Fruit fly (Drosophila melanogaster): ENCODE results near the gene CG44774.

CG44774 gene

DNA sequence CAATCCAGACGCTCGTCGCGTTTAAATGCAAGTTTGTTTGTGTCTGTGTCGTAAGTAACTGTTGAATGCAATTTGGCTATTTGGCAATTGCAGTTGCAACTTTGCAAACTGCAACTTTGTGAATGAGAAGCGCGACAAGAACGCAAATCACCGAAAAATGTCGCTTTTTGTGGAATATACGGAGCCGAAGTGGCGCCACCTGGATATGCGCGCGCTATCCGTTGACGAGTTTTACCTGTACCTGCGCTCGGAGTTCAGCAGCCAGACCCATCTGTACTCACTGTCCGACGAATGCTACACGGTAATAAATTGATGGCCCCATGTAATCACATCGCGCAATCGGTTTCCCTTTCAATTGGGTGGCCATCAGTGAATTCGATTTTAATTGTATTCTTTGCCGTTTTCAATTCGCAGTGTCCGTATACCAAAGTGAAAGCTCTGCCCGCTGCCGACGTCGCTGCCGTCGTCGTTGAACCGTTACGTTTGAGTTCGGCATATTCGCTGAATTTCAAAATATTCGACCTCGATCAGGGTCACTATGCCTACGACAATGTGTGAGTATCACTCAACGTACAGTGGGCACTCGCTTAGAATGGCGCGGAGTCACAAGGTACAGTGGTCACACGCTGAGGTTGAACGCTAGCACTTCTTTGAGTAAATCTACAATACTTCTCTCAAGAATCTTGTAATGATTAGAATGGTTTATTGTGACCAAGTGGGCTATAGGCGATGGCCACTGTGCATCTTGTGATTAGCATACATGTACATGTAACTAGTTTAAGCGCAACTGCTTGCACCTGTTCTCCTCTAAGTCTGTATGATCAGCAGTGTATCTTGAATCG, 18.6 kb downstream of the CG44774 start (continued):
- TF ChIP-seq hth (optimal IDR thresholded peaks at IDR 0.05), result no peak
- peak; percentile 74 for TF ChIP-seq Bteb2 (GFP tag; optimal IDR thresholded peaks at IDR 0.05)
- peak; percentile 80 for TF ChIP-seq PHDP (tag; optimal IDR thresholded peaks at IDR 0.05)
- peak; percentile 83 for TF ChIP-seq ara (GFP tag; IDR thresholded peaks at IDR 0.05)
- no peak for TF ChIP-seq CG34224 (GFP tag; IDR thresholded peaks at IDR 0.05; ENCODE audit: partially characterized antibody)
- peak; percentile 44 for TF ChIP-seq CG5180 (GFP tag; optimal IDR thresholded peaks at IDR 0.05)
- TF ChIP-seq Oaz (GFP tag; IDR thresholded peaks at IDR 0.05), result peak; percentile 79
- peak; percentile 88 for TF ChIP-seq CG10366 (GFP tag; IDR thresholded peaks at IDR 0.05)
- peak; percentile 86 for TF ChIP-seq CG14667 (GFP tag; IDR thresholded peaks at IDR 0.05)
- peak; percentile 18; the same call in 1 of the 2 replicates for TF ChIP-seq CG4360 (GFP tag; IDR thresholded peaks at IDR 0.05)
- TF ChIP-seq CG5245 (GFP tag; optimal IDR thresholded peaks at IDR 0.05), result peak; percentile 71
- TF ChIP-seq Xbp1 (GFP tag; optimal IDR thresholded peaks at IDR 0.05), result peak; percentile 88
- peak; percentile 58 for TF ChIP-seq CG8388 (GFP tag; optimal IDR thresholded peaks at IDR 0.05)
- TF ChIP-seq CG4820 (GFP tag; optimal IDR thresholded peaks at IDR 0.05), result peak; percentile 74
- TF ChIP-seq Bdp1 (GFP tag; optimal IDR thresholded peaks at IDR 0.05), result peak; percentile 57
- TF ChIP-seq CG18262 (tag; optimal IDR thresholded peaks at IDR 0.05), result peak; percentile 63
- TF ChIP-seq CG17912 (GFP tag; optimal IDR thresholded peaks at IDR 0.05), result no peak
- TF ChIP-seq CG34376 (GFP tag; optimal IDR thresholded peaks at IDR 0.05), result peak; percentile 1
- no peak for TF ChIP-seq HLHmδ (GFP tag; optimal IDR thresholded peaks at IDR 0.05)
- peak; percentile 53 for TF ChIP-seq CG4707 (GFP tag; optimal IDR thresholded peaks at IDR 0.05)
- no peak for TF ChIP-seq Dll (GFP tag; IDR thresholded peaks at IDR 0.05; ENCODE audit: partially characterized antibody)
- TF ChIP-seq emc (GFP tag; optimal IDR thresholded peaks at IDR 0.05), result peak; percentile 71
- peak; percentile 91 for TF ChIP-seq Mrtf (GFP tag; IDR thresholded peaks at IDR 0.05)
- TF ChIP-seq CG16815 (GFP tag; optimal IDR thresholded peaks at IDR 0.05), result peak; percentile 69
- peak; percentile 51 for TF ChIP-seq Mes4 (GFP tag; optimal IDR thresholded peaks at IDR 0.05)
- TF ChIP-seq tio (GFP tag; optimal IDR thresholded peaks at IDR 0.05), result no peak
- no peak for TF ChIP-seq Doc3 (GFP tag; IDR thresholded peaks at IDR 0.05; ENCODE audit: partially characterized antibody)
- TF ChIP-seq CG14014 (GFP tag; IDR thresholded peaks at IDR 0.05), result peak; percentile 93
- peak; percentile 40 for TF ChIP-seq psq (GFP tag; optimal IDR thresholded peaks at IDR 0.05)
- TF ChIP-seq jigr1 (GFP tag; IDR thresholded peaks at IDR 0.05), result peak; percentile 85
- peak; percentile 75 for TF ChIP-seq CG18476 (GFP tag; optimal IDR thresholded peaks at IDR 0.05)
- TF ChIP-seq TFAM (GFP tag; optimal IDR thresholded peaks at IDR 0.05), result no peak
- no peak for TF ChIP-seq stwl (tag; optimal IDR thresholded peaks at IDR 0.05)
- TF ChIP-seq gsb-n (tag; optimal IDR thresholded peaks at IDR 0.05), result peak; percentile 27
- TF ChIP-seq CG14441 (GFP tag; IDR thresholded peaks at IDR 0.05), result peak; percentile 93
- peak; percentile 84 for TF ChIP-seq CG6689 (GFP tag; IDR thresholded peaks at IDR 0.05)
- peak; percentile 73 for TF ChIP-seq CG5953 (GFP tag; IDR thresholded peaks at IDR 0.05)
- peak; percentile 59; the same call in 1 of the 2 replicates for TF ChIP-seq peb (GFP tag; IDR thresholded peaks at IDR 0.05)
- TF ChIP-seq Eip74EF (GFP tag; optimal IDR thresholded peaks at IDR 0.05), result peak in 1 of 2 experiments; percentile 44
- peak; percentile 68 for TF ChIP-seq dm (GFP tag; optimal IDR thresholded peaks at IDR 0.05)
- TF ChIP-seq CG15514 (GFP tag; optimal IDR thresholded peaks at IDR 0.05), result peak; percentile 62
- TF ChIP-seq vnd (GFP tag; IDR thresholded peaks at IDR 0.05; ENCODE audit: partially characterized antibody), result no peak
- peak; percentile 35 for TF ChIP-seq D19B (GFP tag; optimal IDR thresholded peaks at IDR 0.05)
- TF ChIP-seq CG10209 (GFP tag; optimal IDR thresholded peaks at IDR 0.05), result peak; percentile 80
- peak; percentile 95 for TF ChIP-seq lmd (GFP tag; IDR thresholded peaks at IDR 0.05)
- peak; percentile 71 for TF ChIP-seq ro (GFP tag; IDR thresholded peaks at IDR 0.05)
- peak; percentile 84 for TF ChIP-seq CG43689 (GFP tag; IDR thresholded peaks at IDR 0.05)
- TF ChIP-seq croc (GFP tag; conservative IDR thresholded peaks at IDR 0.05), result peak; percentile 53; the same call in 1 of the 3 replicates
- TF ChIP-seq crol (GFP tag; IDR thresholded peaks at IDR 0.05), result no peak
